Worm (Caenorhabditis elegans): Measurements from ENCODE around the gene pad-2.
A peak's percentile ranks its signal among the peaks of the same experiment; 100 is the strongest.

The pad-2 gene

ce11 chrIII:10238448-10239154, 40.3 kb upstream of the pad-2 start, which contains the start of gene Y70G10A.3:
Y70G10A.3 (plus strand) TSS chrIII:10239104.
- TF ChIP-seq tlp-1 (tag; optimal IDR thresholded peaks at IDR 0.05) (no peak), nhr-20 (tag; optimal IDR thresholded peaks at IDR 0.05) (peak; percentile 9), nhr-77 (tag; optimal IDR thresholded peaks at IDR 0.05) (no peak), snpc-4 (tag; optimal IDR thresholded peaks at IDR 0.05) (no peak), tbx-2 (tag; optimal IDR thresholded peaks at IDR 0.05) (no peak), mep-1 (tag; optimal IDR thresholded peaks at IDR 0.05) (no peak), jun-1 (tag; optimal IDR thresholded peaks at IDR 0.05) (no peak), aly-2 (tag; optimal IDR thresholded peaks at IDR 0.05) (no peak), snu-23 (GFP tag; optimal IDR thresholded peaks at IDR 0.05) (peak; percentile 26), efl-1 (optimal IDR thresholded peaks at IDR 0.05) (no peak), efl-1 (GFP tag; optimal IDR thresholded peaks at IDR 0.05 in 1 of 2) (no peak), lin-15B (tag; optimal IDR thresholded peaks at IDR 0.05) (no peak), nhr-11 (tag; optimal IDR thresholded peaks at IDR 0.05) (no peak), C16A3.4 (tag; optimal IDR thresholded peaks at IDR 0.05) (no peak), nhr-237 (tag; optimal IDR thresholded peaks at IDR 0.05) (no peak), isw-1 (GFP tag; IDR thresholded peaks at IDR 0.05) (no peak), mdl-1 (tag; optimal IDR thresholded peaks at IDR 0.05) (no peak), irx-1 (tag; optimal IDR thresholded peaks at IDR 0.05) (no peak), mef-2 (tag; optimal IDR thresholded peaks at IDR 0.05) (no peak), fkh-8 (tag; optimal IDR thresholded peaks at IDR 0.05) (no peak), aha-1 (tag; optimal IDR thresholded peaks at IDR 0.05) (no peak), zag-1 (tag; optimal IDR thresholded peaks at IDR 0.05) (no peak), ceh-8 (GFP tag; optimal IDR thresholded peaks at IDR 0.05) (no peak), nhr-84 (tag; optimal IDR thresholded peaks at IDR 0.05) (no peak), hlh-17 (GFP tag; optimal IDR thresholded peaks at IDR 0.05; ENCODE audit: borderline replicate concordance) (no peak), sptf-1 (tag; optimal IDR thresholded peaks at IDR 0.05) (no peak), elt-2 (tag; optimal IDR thresholded peaks at IDR 0.05) (no peak), nhr-90 (tag; optimal IDR thresholded peaks at IDR 0.05; ENCODE audit: poor library complexity) (no peak), lin-35 (GFP tag; optimal IDR thresholded peaks at IDR 0.05) (peak in 1 of 2 experiments; percentile 5), unc-98 (GFP tag; IDR thresholded peaks at IDR 0.05) (no peak), dpl-1 (GFP tag; optimal IDR thresholded peaks at IDR 0.05) (no peak), sup-37 (GFP tag; optimal IDR thresholded peaks at IDR 0.05) (no peak), pax-3 (tag; optimal IDR thresholded peaks at IDR 0.05) (no peak), blmp-1 (tag; optimal IDR thresholded peaks at IDR 0.05) (peak; percentile 92), C34B4.2 (tag; optimal IDR thresholded peaks at IDR 0.05) (no peak), vab-15 (tag; optimal IDR thresholded peaks at IDR 0.05) (no peak), fos-1 (tag; optimal IDR thresholded peaks at IDR 0.05) (no peak), F16B12.6 (tag; optimal IDR thresholded peaks at IDR 0.05) (no peak), nhr-85 (tag) (peak; percentile 71), ama-1 (optimal IDR thresholded peaks at IDR 0.05) (no peak), zip-4 (GFP tag; optimal IDR thresholded peaks at IDR 0.05) (no peak), lir-3 (tag; optimal IDR thresholded peaks at IDR 0.05; ENCODE audit: poor library complexity) (no peak), alr-1 (tag; optimal IDR thresholded peaks at IDR 0.05; ENCODE audit: borderline replicate concordance) (no peak), hlh-4 (tag; optimal IDR thresholded peaks at IDR 0.05) (no peak), nhr-71 (tag; optimal IDR thresholded peaks at IDR 0.05) (peak; percentile 10), elt-3 (tag; optimal IDR thresholded peaks at IDR 0.05) (peak in 1 of 6 experiments; percentile 78), lin-14 (GFP tag; optimal IDR thresholded peaks at IDR 0.05) (peak; percentile 16), nhr-12 (tag; optimal IDR thresholded peaks at IDR 0.05) (no peak), egl-13 (tag; optimal IDR thresholded peaks at IDR 0.05) (no peak), sox-4 (tag; optimal IDR thresholded peaks at IDR 0.05) (no peak), grh-1 (GFP tag; IDR thresholded peaks at IDR 0.05) (no peak), ztf-11 (tag; optimal IDR thresholded peaks at IDR 0.05) (no peak), nhr-47 (tag; optimal IDR thresholded peaks at IDR 0.05) (no peak)

All from whole organism, L1 larva.